Worm (Caenorhabditis elegans) whole organism, early embryonic: ENCODE results near the gene mxl-1.

Experiments used
- B0310.2 ChIP-seq: sonication (generic microtip); optimal IDR thresholded peaks from 2 replicates; lab custom pipeline; 2016; ENCODE audit warnings: mild to moderate bottlenecking, missing genetic modification characterization, missing compliant biosample characterization
- F13C5.2 ChIP-seq: sonication (generic microtip); optimal IDR thresholded peaks from 2 replicates; lab custom pipeline; 2017; ENCODE audit warnings: mild to moderate bottlenecking, missing genetic modification characterization, inconsistent platforms, missing compliant biosample characterization
- aly-1 ChIP-seq: sonication (generic microtip); optimal IDR thresholded peaks from 2 replicates; lab custom pipeline; 2016; ENCODE audit warnings: missing genetic modification characterization, missing compliant biosample characterization
- ama-1 ChIP-seq: fragments of 150-350 bp; optimal IDR thresholded peaks from 2 replicates; lab custom pipeline; 2014
- ceh-13 ChIP-seq: fragments of 200-800 bp; sonication (Bioruptor generic); optimal IDR thresholded peaks from 2 replicates; lab custom pipeline; 2018; ENCODE audit warnings: mild to moderate bottlenecking, missing genetic modification characterization, missing compliant biosample characterization
- ceh-36 ChIP-seq: sonication (generic microtip); optimal IDR thresholded peaks from 2 replicates; lab custom pipeline; 2016; ENCODE audit warnings: missing genetic modification characterization, inconsistent platforms, missing compliant biosample characterization
- ets-7 ChIP-seq: sonication (generic microtip); optimal IDR thresholded peaks from 2 replicates; lab custom pipeline; 2016; ENCODE audit warnings: missing genotype, missing genetic modification characterization, missing compliant biosample characterization
- flt-1 ChIP-seq: fragments of 200-800 bp; sonication (Bioruptor generic); IDR thresholded peaks from 2 replicates; pipeline ENCODE4 v1.3.6; 2022; ENCODE audit warnings: missing genetic modification characterization, missing compliant biosample characterization
- hmbx-1 ChIP-seq: sonication (generic microtip); optimal IDR thresholded peaks from 2 replicates; lab custom pipeline; 2016; ENCODE audit warnings: mild to moderate bottlenecking, missing genetic modification characterization, missing compliant biosample characterization
- hmg-4 ChIP-seq: fragments of 200-800 bp; sonication (Bioruptor generic); optimal IDR thresholded peaks from 2 replicates; lab custom pipeline; 2018; ENCODE audit warnings: mild to moderate bottlenecking, missing genetic modification characterization, missing compliant biosample characterization
- hnd-1 ChIP-seq: sonication (generic microtip); optimal IDR thresholded peaks from 2 replicates; lab custom pipeline; 2016; ENCODE audit warnings: missing genetic modification characterization, missing compliant biosample characterization
- pes-1 ChIP-seq: fragments of 200-800 bp; sonication (Bioruptor generic); IDR thresholded peaks from 2 replicates; pipeline ENCODE4 v1.3.6; 2022; ENCODE audit warnings: missing genetic modification reagents, missing genetic modification characterization, missing compliant biosample characterization
- scrt-1 ChIP-seq: fragments of 200-800 bp; sonication (Bioruptor generic); IDR thresholded peaks from 2 replicates; pipeline ENCODE4 v1.3.6; 2022; ENCODE audit warnings: missing genetic modification characterization, missing compliant biosample characterization
- sea-1 ChIP-seq: fragments of 200-800 bp; sonication (Bioruptor generic); conservative IDR thresholded peaks from 2 replicates; pipeline ENCODE4 v1.3.6; 2022; ENCODE audit warnings: missing genetic modification characterization, missing compliant biosample characterization
- tbx-11 ChIP-seq: fragments of 200-800 bp; sonication (Bioruptor generic); IDR thresholded peaks from 2 replicates; pipeline ENCODE4 v1.3.6; 2022; ENCODE audit warnings: missing genetic modification characterization, missing compliant biosample characterization
- tbx-37 ChIP-seq: fragments of 200-800 bp; sonication (Bioruptor generic); conservative IDR thresholded peaks from 2 replicates; pipeline ENCODE4 v1.3.6; 2022; ENCODE audit warnings: missing genetic modification reagents, missing genetic modification characterization, missing compliant biosample characterization
- tra-4 ChIP-seq: sonication (generic microtip); optimal IDR thresholded peaks from 2 replicates; lab custom pipeline; 2017; ENCODE audit warnings: missing genetic modification characterization, missing compliant biosample characterization

mxl-1 gene

ce11 chrV:11204452-11204851 lies 40.2 kb upstream of the mxl-1 start:
- TF ChIP-seq scrt-1 (GFP tag; lab: Robert Waterston, UW) = no peak
- TF ChIP-seq B0310.2 (tag; lab: Kevin White, UChicago) = no peak
- no peak for TF ChIP-seq ceh-36 (tag; lab: Kevin White, UChicago)
- no peak for TF ChIP-seq hmg-4 (GFP tag; lab: Kevin White, UChicago)
- TF ChIP-seq flt-1 (GFP tag; lab: Robert Waterston, UW) = no peak

DNA sequence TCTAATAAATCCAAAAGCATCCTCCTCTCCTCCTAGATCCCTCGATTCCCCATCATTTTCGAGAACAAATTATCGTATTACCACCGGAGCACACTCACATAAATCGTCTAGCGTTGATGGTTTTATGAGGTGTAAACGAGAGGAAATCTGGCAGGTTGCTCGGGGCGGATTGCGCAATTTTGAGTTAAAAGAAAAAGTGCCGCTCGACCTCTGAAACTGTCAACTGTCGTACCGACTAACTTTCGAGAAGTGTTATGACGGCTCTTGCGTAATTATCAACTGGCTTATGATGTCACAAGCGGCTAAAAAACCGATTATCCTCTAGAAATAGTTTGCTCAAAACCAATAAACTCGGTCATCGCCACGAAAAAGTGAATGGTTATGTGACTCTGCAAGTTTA lies 38.2 kb upstream of the mxl-1 start:
- TF ChIP-seq ets-7 (tag; lab: Kevin White, UChicago) = no peak
- TF ChIP-seq tra-4 (tag; lab: Kevin White, UChicago) = no peak
- TF ChIP-seq hmbx-1 = no peak
- TF ChIP-seq hmg-4 (GFP tag; lab: Kevin White, UChicago) = no peak
- TF ChIP-seq aly-1 = no peak
- TF ChIP-seq ceh-13 = no peak
- no peak for TF ChIP-seq F13C5.2 (tag; lab: Kevin White, UChicago)
- TF ChIP-seq hnd-1 (tag; lab: Kevin White, UChicago) = no peak
- TF ChIP-seq sea-1 (GFP tag; lab: Robert Waterston, UW) = no peak
- no peak for TF ChIP-seq tbx-11 (GFP tag; lab: Robert Waterston, UW)
- no peak for TF ChIP-seq tbx-37 (GFP tag; lab: Robert Waterston, UW)
- no peak for TF ChIP-seq ama-1 (lab: Kevin White, UChicago)
- TF ChIP-seq scrt-1 (GFP tag; lab: Robert Waterston, UW) = no peak
- TF ChIP-seq flt-1 (GFP tag; lab: Robert Waterston, UW) = no peak
- no peak for TF ChIP-seq pes-1 (GFP tag; lab: Robert Waterston, UW)
- no peak for TF ChIP-seq B0310.2 (tag; lab: Kevin White, UChicago)

DNA sequence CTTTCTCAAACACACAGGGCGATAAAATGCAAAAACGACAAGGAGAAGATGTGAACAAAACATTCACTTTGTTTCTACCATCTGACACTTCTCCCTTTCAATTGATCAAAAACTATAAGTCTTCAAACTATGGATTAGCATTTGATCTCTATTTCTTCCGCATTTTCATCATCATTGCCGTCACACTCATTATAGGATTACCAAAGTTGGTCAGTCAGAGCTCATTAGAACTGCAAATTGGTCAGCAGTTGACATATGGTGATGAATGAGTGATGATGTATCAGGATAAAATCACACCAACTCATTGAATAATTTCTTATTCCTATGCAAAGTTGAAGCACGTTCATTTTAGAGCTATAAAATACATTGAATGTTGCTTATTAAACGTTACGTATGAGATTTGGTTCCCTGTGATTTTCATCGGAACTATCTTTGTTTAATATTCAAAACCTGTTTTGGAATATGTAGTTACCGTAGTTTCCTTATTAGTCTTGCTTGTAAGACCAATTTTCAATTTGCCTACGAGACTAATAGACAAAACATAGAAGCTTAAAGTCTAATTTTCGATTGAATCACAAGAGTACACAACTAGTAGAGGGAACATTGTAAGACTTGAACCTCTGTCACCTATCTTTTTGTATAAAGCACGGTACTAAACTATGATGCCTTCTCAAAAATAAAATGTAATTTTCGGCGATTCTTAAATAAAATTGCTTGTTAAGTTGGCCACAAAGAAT lies 35.0 kb upstream of the mxl-1 start:
- TF ChIP-seq B0310.2 (tag; lab: Kevin White, UChicago) = no peak
- TF ChIP-seq ceh-36 (tag; lab: Kevin White, UChicago) = no peak
- no peak for TF ChIP-seq flt-1 (GFP tag; lab: Robert Waterston, UW)
- TF ChIP-seq scrt-1 (GFP tag; lab: Robert Waterston, UW) = no peak
- no peak for TF ChIP-seq tbx-11 (GFP tag; lab: Robert Waterston, UW)
- TF ChIP-seq hmg-4 (GFP tag; lab: Kevin White, UChicago) = no peak
- no peak for TF ChIP-seq hmbx-1
- TF ChIP-seq aly-1 = no peak
- TF ChIP-seq hnd-1 (tag; lab: Kevin White, UChicago) = no peak
- no peak for TF ChIP-seq ama-1 (lab: Kevin White, UChicago)
- TF ChIP-seq tbx-37 (GFP tag; lab: Robert Waterston, UW) = no peak
- no peak for TF ChIP-seq F13C5.2 (tag; lab: Kevin White, UChicago)
- TF ChIP-seq sea-1 (GFP tag; lab: Robert Waterston, UW) = no peak
- no peak for TF ChIP-seq ceh-13
- no peak for TF ChIP-seq pes-1 (GFP tag; lab: Robert Waterston, UW)
- TF ChIP-seq tra-4 (tag; lab: Kevin White, UChicago) = no peak

DNA sequence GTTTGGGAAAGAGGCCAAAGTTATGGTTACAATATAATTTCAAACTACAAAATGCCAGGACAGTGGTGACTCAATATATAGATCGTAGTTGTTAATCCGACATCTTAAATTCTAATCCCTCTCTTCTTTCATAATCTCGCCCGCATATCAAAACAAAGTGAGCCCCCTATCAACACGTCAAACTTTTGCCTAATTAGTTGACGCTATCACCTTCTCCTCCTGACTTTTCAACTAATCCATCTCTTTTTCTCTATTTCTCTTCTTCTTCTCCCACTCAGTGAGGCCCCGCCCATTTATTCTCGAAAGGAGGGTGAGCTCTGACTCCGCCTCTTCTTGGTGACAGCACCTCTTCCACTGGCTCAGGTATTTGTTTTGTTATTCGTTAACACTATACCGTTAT lies 33.3 kb upstream of the mxl-1 start:
- TF ChIP-seq ceh-36 (tag; lab: Kevin White, UChicago) = peak; percentile 19
- no peak for TF ChIP-seq tbx-11 (GFP tag; lab: Robert Waterston, UW)

- TF ChIP-seq scrt-1 (GFP tag; lab: Robert Waterston, UW) = no peak
- TF ChIP-seq flt-1 (GFP tag; lab: Robert Waterston, UW) = no peak
- no peak for TF ChIP-seq sea-1 (GFP tag; lab: Robert Waterston, UW)
- TF ChIP-seq tbx-37 (GFP tag; lab: Robert Waterston, UW) = no peak
- TF ChIP-seq aly-1 = no peak
- TF ChIP-seq hnd-1 (tag; lab: Kevin White, UChicago) = no peak
- TF ChIP-seq tbx-11 (GFP tag; lab: Robert Waterston, UW) = no peak
- TF ChIP-seq pes-1 (GFP tag; lab: Robert Waterston, UW) = no peak
Observed at ce11 chrV:11214569-11214968, 30.1 kb upstream of the mxl-1 start.

DNA sequence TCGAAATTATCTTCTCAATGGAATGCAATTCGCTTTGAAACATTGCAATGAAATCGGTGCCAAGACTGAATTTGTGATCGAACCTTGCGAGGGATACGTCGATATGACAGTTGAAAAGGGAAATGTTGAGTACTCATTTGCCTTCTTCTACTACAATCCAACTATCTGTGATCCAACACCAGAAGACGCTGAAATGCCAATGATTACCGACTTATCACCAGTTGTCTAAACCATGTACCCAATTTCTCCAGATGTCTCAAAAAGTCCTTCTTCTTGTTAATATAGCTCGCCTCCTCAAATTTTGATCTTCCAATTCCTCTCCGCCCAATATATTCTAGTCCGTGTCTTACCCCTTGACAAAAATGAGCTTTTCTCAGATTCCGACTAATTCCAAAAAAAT lies 28.5 kb upstream of the mxl-1 start:
- no peak for TF ChIP-seq ama-1 (lab: Kevin White, UChicago)
- no peak for TF ChIP-seq pes-1 (GFP tag; lab: Robert Waterston, UW)
- no peak for TF ChIP-seq hmbx-1
- no peak for TF ChIP-seq ceh-36 (tag; lab: Kevin White, UChicago)
- TF ChIP-seq ets-7 (tag; lab: Kevin White, UChicago) = no peak
- no peak for TF ChIP-seq sea-1 (GFP tag; lab: Robert Waterston, UW)
- TF ChIP-seq aly-1 = no peak

- TF ChIP-seq hmg-4 (GFP tag; lab: Kevin White, UChicago) (no peak), ceh-36 (tag; lab: Kevin White, UChicago) (no peak), tra-4 (tag; lab: Kevin White, UChicago) (no peak), hnd-1 (tag; lab: Kevin White, UChicago) (no peak), scrt-1 (GFP tag; lab: Robert Waterston, UW) (no peak), ets-7 (tag; lab: Kevin White, UChicago) (no peak), sea-1 (GFP tag; lab: Robert Waterston, UW) (no peak), tbx-37 (GFP tag; lab: Robert Waterston, UW) (no peak), F13C5.2 (tag; lab: Kevin White, UChicago) (no peak), B0310.2 (tag; lab: Kevin White, UChicago) (no peak), ama-1 (lab: Kevin White, UChicago) (no peak), aly-1 (no peak), tbx-11 (GFP tag; lab: Robert Waterston, UW) (no peak), flt-1 (GFP tag; lab: Robert Waterston, UW) (no peak), ceh-13 (no peak), hmbx-1 (no peak)
Observed at ce11 chrV:11217394-11217793, 27.2 kb upstream of the mxl-1 start, which contains the start of gene cyp-29A2. TSS of gene cyp-29A2 (plus strand) at chrV:11217583.
